Fruit fly (Drosophila melanogaster) whole organism, prepupa: Measurements from ENCODE around the gene CG2926.

Source experiments
- Blimp-1 ChIP-seq: fragments of 200-800 bp; sonication (Bioruptor generic); optimal IDR thresholded peaks from 3 replicates; lab custom pipeline; 2017; ENCODE audit warnings: missing biosample characterization, missing genetic modification characterization, mild to moderate bottlenecking, moderate library complexity, missing genetic modification reagents
- CG11902 ChIP-seq: fragments of 200-800 bp; sonication (Bioruptor generic); optimal IDR thresholded peaks from 3 replicates; lab custom pipeline; 2016; ENCODE audit warnings: missing biosample characterization, missing genetic modification characterization
- CG1621 ChIP-seq: fragments of 200-800 bp; sonication (Bioruptor generic); optimal IDR thresholded peaks from 3 replicates; lab custom pipeline; 2018; ENCODE audit warnings: missing biosample characterization, mild to moderate bottlenecking, missing genetic modification characterization
- CG3032 ChIP-seq: fragments of 200-800 bp; optimal IDR thresholded peaks from 2 replicates; lab custom pipeline; 2019; ENCODE audit warnings: missing biosample characterization, mild to moderate bottlenecking, missing genetic modification characterization, moderate library complexity
- CG32006 ChIP-seq: fragments of 200-800 bp; sonication (Bioruptor generic); optimal IDR thresholded peaks from 3 replicates; lab custom pipeline; 2017; ENCODE audit warnings: missing biosample characterization, mild to moderate bottlenecking, missing genetic modification characterization
- CG3919 ChIP-seq: fragments of 200-800 bp; sonication (Bioruptor generic); optimal IDR thresholded peaks from 3 replicates; lab custom pipeline; 2016; ENCODE audit warnings: missing biosample characterization, missing genetic modification characterization
- CG4318 ChIP-seq: fragments of 200-800 bp; sonication (Bioruptor generic); optimal IDR thresholded peaks from 3 replicates; lab custom pipeline; 2017; ENCODE audit warnings: missing biosample characterization, mild to moderate bottlenecking, missing genetic modification characterization
- CG6276 ChIP-seq: fragments of 200-800 bp; sonication (Bioruptor generic); optimal IDR thresholded peaks from 2 replicates; lab custom pipeline; 2017; ENCODE audit warnings: missing biosample characterization, mild to moderate bottlenecking, missing genetic modification characterization
- CG6808 ChIP-seq: fragments of 200-800 bp; sonication (Bioruptor generic); optimal IDR thresholded peaks from 3 replicates; lab custom pipeline; 2017; ENCODE audit warnings: missing biosample characterization, missing genetic modification characterization, mild to moderate bottlenecking, moderate library complexity, missing genetic modification reagents
- CG7368 ChIP-seq: fragments of 200-800 bp; sonication (Bioruptor generic); optimal IDR thresholded peaks from 3 replicates; lab custom pipeline; 2016; ENCODE audit warnings: missing biosample characterization, missing genetic modification characterization
- CG8119 ChIP-seq: fragments of 200-800 bp; sonication (Bioruptor generic); IDR thresholded peaks from 3 replicates; pipeline ENCODE4 v1.3.6; 2022; ENCODE audit warnings: missing biosample characterization, missing genetic modification characterization
- CG8319 ChIP-seq: fragments of 200-800 bp; sonication (Bioruptor generic); optimal IDR thresholded peaks from 3 replicates; lab custom pipeline; 2016; ENCODE audit warnings: missing biosample characterization, missing genetic modification characterization
- CG8632 ChIP-seq: fragments of 200-800 bp; sonication (Bioruptor generic); optimal IDR thresholded peaks from 3 replicates; lab custom pipeline; 2016; ENCODE audit warnings: missing biosample characterization, missing genetic modification characterization
- Eip78C ChIP-seq: fragments of 200-800 bp; sonication (Bioruptor generic); peaks from one replicate; lab custom pipeline; 2016; ENCODE audit warnings: missing biosample characterization, missing genetic modification characterization
- Ets21C ChIP-seq: fragments of 200-800 bp; sonication (Bioruptor generic); optimal IDR thresholded peaks from 3 replicates; lab custom pipeline; 2016; ENCODE audit warnings: missing biosample characterization, missing genetic modification characterization
- Hr38 ChIP-seq: sonication (Bioruptor generic); optimal IDR thresholded peaks from 2 replicates; lab custom pipeline; 2016; ENCODE audit warnings: missing biosample characterization, missing genetic modification characterization
- Smox ChIP-seq: fragments of 200-800 bp; sonication (Bioruptor generic); optimal IDR thresholded peaks from 3 replicates; lab custom pipeline; 2016; ENCODE audit warnings: missing biosample characterization, missing genetic modification characterization
- Sox14 ChIP-seq: fragments of 200-800 bp; sonication (Bioruptor generic); optimal IDR thresholded peaks from 3 replicates; lab custom pipeline; 2016; ENCODE audit warnings: missing biosample characterization, missing genetic modification characterization
- Sox15 ChIP-seq: fragments of 200-800 bp; sonication (Bioruptor generic); optimal IDR thresholded peaks from 3 replicates; lab custom pipeline; 2016; ENCODE audit warnings: missing biosample characterization, missing genetic modification characterization
- achi ChIP-seq: fragments of 200-800 bp; sonication (Bioruptor generic); optimal IDR thresholded peaks from 3 replicates; lab custom pipeline; 2016; ENCODE audit warnings: missing biosample characterization, missing genetic modification characterization
- acj6 ChIP-seq: fragments of 200-800 bp; sonication (Bioruptor generic); optimal IDR thresholded peaks from 3 replicates; lab custom pipeline; 2016; ENCODE audit warnings: missing biosample characterization, missing genetic modification characterization
- cyc ChIP-seq: fragments of 200-800 bp; sonication (Bioruptor generic); optimal IDR thresholded peaks from 3 replicates; lab custom pipeline; 2016; ENCODE audit warnings: missing biosample characterization, missing genetic modification characterization
- dac ChIP-seq: fragments of 200-800 bp; sonication (Bioruptor generic); optimal IDR thresholded peaks from 2 replicates; lab custom pipeline; 2017; ENCODE audit warnings: missing biosample characterization, mild to moderate bottlenecking, missing genetic modification characterization
- eg ChIP-seq: fragments of 200-800 bp; sonication (Bioruptor generic); IDR thresholded peaks from 3 replicates; pipeline ENCODE4 v1.3.6; 2022; ENCODE audit warnings: missing biosample characterization, missing genetic modification characterization
- esn ChIP-seq: fragments of 200-800 bp; sonication (Bioruptor generic); optimal IDR thresholded peaks from 2 replicates; lab custom pipeline; 2016; ENCODE audit warnings: missing biosample characterization, mild to moderate bottlenecking, missing genetic modification characterization, moderate library complexity
- fd85E ChIP-seq: fragments of 200-800 bp; sonication (Bioruptor generic); optimal IDR thresholded peaks from 3 replicates; lab custom pipeline; 2016; ENCODE audit warnings: missing biosample characterization, missing genetic modification characterization
- fkh ChIP-seq: fragments of 200-800 bp; sonication (Bioruptor generic); optimal IDR thresholded peaks from 3 replicates; lab custom pipeline; 2017; ENCODE audit warnings: missing biosample characterization, mild to moderate bottlenecking, missing genetic modification characterization, moderate library complexity
- lz ChIP-seq: fragments of 200-800 bp; sonication (Bioruptor generic); optimal IDR thresholded peaks from 3 replicates; lab custom pipeline; 2016; ENCODE audit warnings: missing biosample characterization, missing genetic modification characterization
- svp ChIP-seq: fragments of 200-800 bp; sonication (Bioruptor generic); peaks from one replicate; lab custom pipeline; 2016; ENCODE audit warnings: missing biosample characterization, missing genetic modification characterization

CG2926 gene

DNA sequence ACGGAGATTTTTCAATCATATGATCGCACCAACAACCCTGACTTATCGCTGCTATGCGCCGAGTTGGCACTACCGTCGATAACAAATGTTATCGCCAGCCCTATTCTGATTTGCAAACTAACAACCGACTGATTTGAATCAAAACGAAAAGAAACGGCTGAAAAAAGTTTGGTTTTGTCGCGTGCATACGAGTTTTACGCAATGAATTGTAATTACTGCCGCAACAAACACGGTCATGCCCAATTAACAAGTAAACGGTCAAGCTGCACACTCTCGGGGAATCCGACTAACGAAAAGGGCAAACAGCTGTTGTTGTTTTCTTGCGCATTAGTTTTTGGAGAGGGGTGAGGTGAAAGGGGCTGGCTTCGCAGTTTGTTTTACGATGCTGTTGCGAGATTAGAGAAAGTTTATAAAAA, 23.4 kb downstream of the CG2926 start, which contains the start of the genes CG14671 and CG12746:
Gene CG14671 (minus strand): TSS at position 41 of the 416 bp plus-strand sequence.
Gene CG12746 (plus strand): TSS at position 91 of the 416 bp plus-strand sequence.
- TF ChIP-seq CG8119 (GFP tag; lab: Robert Waterston, UW) (no peak), fkh (GFP tag; lab: Kevin White, UChicago) (peak; percentile 82), esn (GFP tag; lab: Kevin White, UChicago) (peak; percentile 10)
- TF ChIP-seq, all 60 proteins: peak for 2

DNA sequence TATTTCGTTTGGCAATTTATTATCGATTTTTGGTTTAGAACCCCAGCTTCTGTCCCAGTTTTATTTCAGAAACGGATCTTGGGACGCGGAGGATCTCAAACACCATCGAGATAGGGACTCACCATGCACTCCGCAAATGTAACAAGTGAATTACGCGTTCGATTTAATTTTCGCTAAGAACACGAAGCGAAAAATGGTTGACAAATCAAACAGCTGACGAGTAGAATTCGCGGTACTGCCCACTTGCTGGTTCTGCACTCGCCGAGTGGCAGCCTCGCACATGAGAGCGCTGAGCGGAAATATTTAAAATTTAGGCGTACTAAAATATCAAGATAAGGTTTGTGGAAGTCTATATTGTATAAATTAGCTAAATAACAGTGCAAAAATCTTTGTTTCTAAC, 24.8 kb downstream of the CG2926 start, which contains the start of gene Pi4KIIalpha:
Gene Pi4KIIalpha (minus strand): TSS at position 233 of the 400 bp plus-strand sequence.
- no peak for TF ChIP-seq lz (GFP tag; lab: Kevin White, UChicago)
- TF ChIP-seq Sox14 (GFP tag; lab: Kevin White, UChicago), result peak; percentile 12
- TF ChIP-seq Smox (GFP tag; lab: Kevin White, UChicago), result no peak

DNA sequence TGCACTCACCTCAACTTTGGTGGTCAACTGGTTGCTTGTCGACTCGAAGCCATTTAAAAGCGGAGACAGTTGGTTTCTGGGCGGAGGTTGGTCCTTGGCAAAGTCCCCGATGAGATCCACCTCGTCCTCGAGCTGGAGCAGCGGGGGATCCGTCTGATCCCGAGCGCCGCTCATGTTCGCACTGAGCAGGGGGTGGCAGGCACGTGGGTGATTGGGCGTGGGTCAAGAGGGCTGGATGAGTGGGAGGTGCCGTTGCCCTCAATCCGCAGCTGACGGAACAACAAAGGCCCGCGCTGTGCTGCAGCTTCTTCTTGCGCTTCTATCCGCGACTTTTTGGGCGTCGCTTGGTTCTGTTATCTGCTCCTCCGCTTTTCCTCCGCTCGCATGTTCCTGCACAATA, 25.2 kb downstream of the CG2926 start:
- no peak for TF ChIP-seq CG4318 (GFP tag; lab: Kevin White, UChicago)
- peak; percentile 97 for TF ChIP-seq svp (GFP tag; lab: Kevin White, UChicago)

DNA sequence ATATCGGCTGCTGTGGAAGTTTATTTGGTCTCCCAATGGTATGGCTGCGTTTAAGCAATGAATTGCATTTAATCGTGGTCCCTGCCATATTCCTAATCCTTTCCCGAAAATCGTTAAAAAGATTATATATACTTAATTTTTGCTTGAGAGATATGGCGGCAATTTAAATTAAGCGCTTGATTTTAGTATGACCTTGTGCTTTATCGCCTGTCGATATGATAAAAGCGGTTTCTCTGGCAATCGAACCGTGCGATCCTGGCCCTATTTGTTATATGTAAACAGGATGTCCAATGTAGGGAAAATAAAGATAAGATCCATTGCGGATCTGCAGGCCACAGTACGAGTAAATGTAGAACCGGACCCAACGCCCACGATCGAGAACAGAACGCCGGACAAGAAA, 33.3 kb downstream of the CG2926 start, which contains the start of gene Snm1:
Gene Snm1 (plus strand): TSS at position 233 of the 400 bp plus-strand sequence.
- TF ChIP-seq Sox15 (no peak), achi (GFP tag; lab: Kevin White, UChicago) (no peak), CG1621 (tag; lab: Kevin White, UChicago) (no peak), CG3919 (no peak), CG11902 (GFP tag; lab: Kevin White, UChicago) (no peak), CG4318 (GFP tag; lab: Kevin White, UChicago) (no peak), CG8319 (GFP tag; lab: Kevin White, UChicago) (no peak)
- TF ChIP-seq, all 60 proteins: peak for 0

DNA sequence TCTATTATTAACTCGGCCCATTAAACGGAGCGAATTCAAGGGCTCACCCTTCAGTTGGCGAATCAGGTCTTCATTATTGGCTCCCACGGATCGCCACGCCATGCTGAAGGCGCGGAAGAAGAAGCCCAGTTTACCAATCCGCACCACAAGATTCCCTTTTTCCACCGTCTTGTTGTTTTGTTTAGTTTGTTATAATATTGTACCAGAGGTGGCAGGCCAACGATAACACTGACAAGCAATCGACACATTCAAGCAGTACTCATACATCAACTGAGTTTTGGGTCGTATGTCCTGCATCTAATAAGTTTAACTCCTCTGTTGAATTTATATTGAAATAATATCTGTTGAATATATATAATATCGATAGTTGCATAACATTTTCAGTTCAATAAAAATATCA, 34.1 kb downstream of the CG2926 start, which contains the start of gene Pcmt:
Gene Pcmt (minus strand): TSS at position 235 of the 400 bp plus-strand sequence.
- TF ChIP-seq esn (GFP tag; lab: Kevin White, UChicago), result peak; percentile 2
- no peak for TF ChIP-seq achi (GFP tag; lab: Kevin White, UChicago)

DNA sequence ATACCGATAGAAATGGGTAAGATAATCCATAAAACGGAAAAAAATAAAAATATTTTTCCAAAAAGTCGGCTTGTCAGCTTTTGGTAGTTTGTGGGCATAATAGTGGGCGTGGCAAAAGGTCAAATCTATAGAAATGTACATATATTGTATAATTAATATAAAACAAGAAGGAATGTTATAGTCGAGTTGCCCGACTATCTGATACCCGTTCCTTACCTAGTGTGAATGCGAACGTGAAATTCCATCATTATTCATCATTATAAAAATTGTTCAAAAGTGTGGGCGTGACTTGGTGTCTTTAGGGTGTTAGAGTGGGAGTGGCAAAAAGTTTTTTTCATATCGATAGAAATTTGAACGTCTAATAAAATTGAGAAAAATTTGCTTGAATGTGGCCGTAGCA, 36.6 kb downstream of the CG2926 start:
- TF ChIP-seq CG3919 (no peak), CG6808 (no peak), fd85E (GFP tag; lab: Kevin White, UChicago) (no peak), CG6276 (GFP tag; lab: Kevin White, UChicago) (no peak), acj6 (no peak), lz (GFP tag; lab: Kevin White, UChicago) (no peak), CG3032 (tag; lab: Kevin White, UChicago) (no peak), Ets21C (GFP tag; lab: Kevin White, UChicago) (no peak), CG1621 (tag; lab: Kevin White, UChicago) (no peak)

DNA sequence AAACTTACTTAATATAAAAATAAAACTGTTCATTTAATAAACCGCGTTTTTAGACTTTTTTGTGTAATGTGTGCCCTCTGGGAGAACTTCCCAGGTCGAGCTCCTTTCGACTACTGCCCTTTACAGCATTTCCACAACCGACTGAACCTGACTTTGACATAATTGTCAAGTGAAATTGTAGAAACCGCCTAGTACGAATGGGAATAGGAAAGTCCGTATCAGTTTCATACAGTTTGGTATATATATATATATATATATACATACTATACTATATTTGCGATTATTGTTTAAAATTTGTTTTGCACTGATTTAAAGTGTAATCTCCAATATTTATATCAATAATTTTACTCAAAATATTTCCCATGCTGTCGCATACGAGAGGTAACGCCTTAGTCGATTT, 37.1 kb downstream of the CG2926 start, which contains the start of gene mia:
Gene mia (minus strand): TSS at position 101 of the 400 bp plus-strand sequence.
- TF ChIP-seq cyc (GFP tag; lab: Kevin White, UChicago) (no peak), CG8632 (GFP tag; lab: Kevin White, UChicago) (no peak), Smox (GFP tag; lab: Kevin White, UChicago) (no peak), Eip78C (GFP tag; lab: Kevin White, UChicago) (no peak), eg (GFP tag; lab: Robert Waterston, UW) (no peak), CG6808 (no peak), dac (no peak), CG4318 (GFP tag; lab: Kevin White, UChicago) (no peak), Hr38 (no peak), Blimp-1 (no peak), CG32006 (GFP tag; lab: Kevin White, UChicago) (no peak), CG7368 (GFP tag; lab: Kevin White, UChicago) (no peak)
